Worm (Caenorhabditis elegans): ENCODE data around the gene F10E7.9.

- TF ChIP-seq lsy-2 (tag; optimal IDR thresholded peaks at IDR 0.05) (no peak), unc-62 (GFP tag; optimal IDR thresholded peaks at IDR 0.05) (no peak), nhr-76 (tag; optimal IDR thresholded peaks at IDR 0.05) (no peak), unc-39 (tag; optimal IDR thresholded peaks at IDR 0.05) (no peak), ztf-11 (tag; optimal IDR thresholded peaks at IDR 0.05) (no peak), elt-1 (tag; optimal IDR thresholded peaks at IDR 0.05; ENCODE audit: borderline replicate concordance, insufficient read depth) (no peak), ces-1 (GFP tag; optimal IDR thresholded peaks at IDR 0.05) (no peak), pha-4 (tag; optimal IDR thresholded peaks at IDR 0.05) (no peak), nhr-237 (tag; optimal IDR thresholded peaks at IDR 0.05) (no peak), sptf-1 (tag; optimal IDR thresholded peaks at IDR 0.05) (no peak)
These were observed 16.6 kb upstream of the F10E7.9 start, which contains the start of gene F10E7.1 for ce11 chrII:7126457-7126856.

Data from whole organism, mixed stage, embryonic.